Worm (Caenorhabditis elegans) whole organism, L3 larva: ENCODE data around the gene C05E4.12.
A peak's percentile ranks its signal among the peaks of the same experiment; 100 is the strongest.

Experiments
- ZK546.5 ChIP-seq: sonication (generic microtip); optimal IDR thresholded peaks from 2 replicates; lab custom pipeline; 2017; ENCODE audit warnings: missing biosample characterization, missing genetic modification characterization
- aly-2 ChIP-seq: fragments of 150-350 bp; optimal IDR thresholded peaks from 2 replicates; lab custom pipeline; 2014; ENCODE audit warnings: missing biosample characterization, missing genetic modification characterization
- ama-1 ChIP-seq: fragments of 150-350 bp; optimal IDR thresholded peaks from 2 replicates; lab custom pipeline; 2018
- ceh-28 ChIP-seq: fragments of 150-350 bp; optimal IDR thresholded peaks from 2 replicates; lab custom pipeline; 2014; ENCODE audit warnings: missing biosample characterization, missing genetic modification reagents, missing genetic modification characterization
- elt-1 ChIP-seq: fragments of 150-350 bp; optimal IDR thresholded peaks from 2 replicates; lab custom pipeline; 2014; ENCODE audit warnings: missing biosample characterization, missing genetic modification characterization
- elt-2 ChIP-seq: sonication (generic microtip); optimal IDR thresholded peaks from 2 replicates; lab custom pipeline; 2016; ENCODE audit warnings: missing genetic modification reagents, mild to moderate bottlenecking, missing genetic modification characterization, missing compliant biosample characterization
- elt-3 ChIP-seq, 3 experiments: fragments of 150-350 bp in 1 of 3; sonication (generic microtip) in 2 of 3; optimal IDR thresholded peaks; 2 replicates in 2 of 3; 4 replicates in 1 of 3; lab custom pipeline; 2014 to 2017; ENCODE audit warnings: missing biosample characterization in 3 of 3, missing genetic modification characterization in 3 of 3
- fos-1 ChIP-seq: fragments of 150-350 bp; optimal IDR thresholded peaks from 2 replicates; lab custom pipeline; 2014; ENCODE audit warnings: missing biosample characterization, missing genetic modification characterization
- jun-1 ChIP-seq: fragments of 150-350 bp; optimal IDR thresholded peaks from 2 replicates; lab custom pipeline; 2014; ENCODE audit warnings: missing biosample characterization, missing genetic modification reagents, missing genetic modification characterization
- lin-39 ChIP-seq: fragments of 150-350 bp; optimal IDR thresholded peaks from 2 replicates; lab custom pipeline; 2018; ENCODE audit warnings: missing biosample characterization, missing genetic modification reagents, missing genetic modification characterization
- lsy-12 ChIP-seq: sonication (generic microtip); optimal IDR thresholded peaks from 2 replicates; lab custom pipeline; 2016; ENCODE audit warnings: mild to moderate bottlenecking, missing genetic modification characterization, missing compliant biosample characterization
- mdl-1 ChIP-seq: fragments of 150-350 bp; optimal IDR thresholded peaks from 2 replicates; lab custom pipeline; 2014; ENCODE audit warnings: missing biosample characterization, missing genetic modification characterization
- nfya-1 ChIP-seq: sonication (generic microtip); optimal IDR thresholded peaks from 2 replicates; lab custom pipeline; 2017; ENCODE audit warnings: missing genetic modification characterization, mild to moderate bottlenecking, missing compliant biosample characterization, antibody characterized with exemption, moderate library complexity; ENCODE audit not compliant: insufficient read depth
- nhr-11 ChIP-seq: fragments of 150-350 bp; optimal IDR thresholded peaks from 2 replicates; lab custom pipeline; 2014; ENCODE audit warnings: missing biosample characterization, missing genetic modification characterization
- nhr-12 ChIP-seq: fragments of 150-350 bp; optimal IDR thresholded peaks from 2 replicates; lab custom pipeline; 2014; ENCODE audit warnings: missing biosample characterization, missing genetic modification characterization
- nhr-23 ChIP-seq: fragments of 150-350 bp; optimal IDR thresholded peaks from 2 replicates; lab custom pipeline; 2014; ENCODE audit warnings: missing biosample characterization, missing genetic modification reagents, missing genetic modification characterization
- nhr-237 ChIP-seq: fragments of 150-350 bp; optimal IDR thresholded peaks from 2 replicates; lab custom pipeline; 2014; ENCODE audit warnings: missing biosample characterization, missing genetic modification characterization
- nhr-25 ChIP-seq: sonication (generic microtip); optimal IDR thresholded peaks from 2 replicates; lab custom pipeline; 2017; ENCODE audit warnings: missing biosample characterization, missing genetic modification characterization
- nhr-28 ChIP-seq: fragments of 150-350 bp; optimal IDR thresholded peaks from 2 replicates; lab custom pipeline; 2014; ENCODE audit warnings: missing biosample characterization, missing genetic modification characterization
- nhr-67 ChIP-seq: fragments of 150-350 bp; optimal IDR thresholded peaks from 2 replicates; lab custom pipeline; 2014; ENCODE audit warnings: missing biosample characterization, missing genetic modification characterization
- nhr-76 ChIP-seq: fragments of 150-350 bp; sonication (generic microtip); optimal IDR thresholded peaks from 5 replicates; lab custom pipeline; 2014; ENCODE audit warnings: missing biosample characterization, missing genetic modification characterization
- sea-2 ChIP-seq: fragments of 150-350 bp; sonication (generic microtip); optimal IDR thresholded peaks from 4 replicates; lab custom pipeline; 2014; ENCODE audit warnings: missing biosample characterization, missing genetic modification reagents, missing genetic modification characterization
- skn-1 ChIP-seq: fragments of 150-350 bp; optimal IDR thresholded peaks from 2 replicates; lab custom pipeline; 2014; ENCODE audit warnings: missing biosample characterization, missing genetic modification characterization
- snpc-4 ChIP-seq: fragments of 150-350 bp; optimal IDR thresholded peaks from 2 replicates; lab custom pipeline; 2014; ENCODE audit warnings: missing biosample characterization, missing genetic modification characterization
- tbx-2 ChIP-seq: sonication (generic microtip); optimal IDR thresholded peaks from 2 replicates; lab custom pipeline; 2016; ENCODE audit warnings: mild to moderate bottlenecking, missing genetic modification characterization, missing compliant biosample characterization
- unc-39 ChIP-seq: sonication (generic microtip); optimal IDR thresholded peaks from 4 replicates; lab custom pipeline; 2017; ENCODE audit warnings: missing biosample characterization, missing genetic modification characterization
- unc-62 ChIP-seq: fragments of 150-350 bp; sonication (generic microtip); optimal IDR thresholded peaks from 4 replicates; lab custom pipeline; 2014; ENCODE audit warnings: missing biosample characterization, missing genetic modification reagents, missing genetic modification characterization
- zag-1 ChIP-seq: fragments of 150-350 bp; optimal IDR thresholded peaks from 2 replicates; lab custom pipeline; 2014; ENCODE audit warnings: missing biosample characterization, missing genetic modification characterization
- ztf-11 ChIP-seq: fragments of 150-350 bp; optimal IDR thresholded peaks from 2 replicates; lab custom pipeline; 2014; ENCODE audit warnings: missing biosample characterization, missing genetic modification characterization
- ztf-4 ChIP-seq: fragments of 150-350 bp; optimal IDR thresholded peaks from 2 replicates; lab custom pipeline; 2014; ENCODE audit warnings: missing biosample characterization, missing genetic modification characterization

Gene C05E4.12

DNA sequence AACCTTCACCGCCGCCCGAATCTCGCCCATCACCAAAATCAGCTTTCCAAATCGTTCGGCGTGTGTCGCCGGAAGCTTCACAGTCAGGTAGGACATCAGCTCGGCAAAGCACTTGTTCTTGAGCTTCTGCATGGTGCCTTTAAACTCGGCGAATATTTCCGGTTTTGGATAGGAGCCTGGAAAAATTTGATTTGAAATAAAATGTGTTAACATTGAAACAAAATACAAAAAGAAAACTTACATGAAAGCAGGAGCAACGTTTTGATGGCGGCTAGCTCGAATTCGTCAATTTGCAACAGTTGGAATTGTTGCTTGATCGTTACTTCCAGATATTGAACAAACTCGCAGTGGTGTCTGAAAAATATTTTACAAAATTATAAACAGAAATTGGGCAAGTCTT, 40.9 kb upstream of the C05E4.12 start:
- TF ChIP-seq lin-39 (tag; lab: Kevin White, UChicago) (no peak), ceh-28 (no peak), nhr-67 (tag; lab: Kevin White, UChicago) (no peak), ama-1 (lab: Kevin White, UChicago) (no peak)

- TF ChIP-seq nhr-67 (tag; lab: Kevin White, UChicago) = no peak
- TF ChIP-seq elt-2 (tag; lab: Kevin White, UChicago) = no peak
- TF ChIP-seq ceh-28 = no peak
- no peak for TF ChIP-seq nhr-76 (tag; lab: Kevin White, UChicago)
- peak; percentile 84 for TF ChIP-seq elt-1 (tag; lab: Kevin White, UChicago)
- TF ChIP-seq aly-2 (tag; lab: Kevin White, UChicago) = no peak
- peak; percentile 21 for TF ChIP-seq nhr-23 (tag; lab: Kevin White, UChicago)
- TF ChIP-seq nhr-25 (tag; lab: Kevin White, UChicago) = peak; percentile 39
These were observed 39.8 kb upstream of the C05E4.12 start for ce11 chrV:801555-802060.

DNA sequence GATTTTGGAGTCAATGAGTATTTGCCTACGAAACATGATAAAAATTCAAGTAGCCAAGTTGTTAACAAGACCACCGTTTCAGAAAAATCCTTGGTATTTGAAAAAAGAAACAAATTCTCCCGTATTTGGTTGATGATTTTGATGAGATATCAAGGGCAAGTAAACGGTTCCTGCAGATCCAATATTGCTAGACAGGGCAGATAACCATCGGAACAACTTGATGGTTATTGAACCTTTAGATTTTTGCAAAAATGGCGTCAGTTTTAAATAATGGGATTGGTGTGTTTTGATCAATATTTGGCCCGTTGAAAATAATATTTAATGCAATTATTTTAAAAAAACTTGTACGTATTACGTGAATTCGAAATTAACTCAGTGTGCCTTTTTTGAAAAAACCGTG, 38.5 kb upstream of the C05E4.12 start:
- TF ChIP-seq ZK546.5 (tag; lab: Kevin White, UChicago) (no peak), elt-1 (tag; lab: Kevin White, UChicago) (peak; percentile 52)

DNA sequence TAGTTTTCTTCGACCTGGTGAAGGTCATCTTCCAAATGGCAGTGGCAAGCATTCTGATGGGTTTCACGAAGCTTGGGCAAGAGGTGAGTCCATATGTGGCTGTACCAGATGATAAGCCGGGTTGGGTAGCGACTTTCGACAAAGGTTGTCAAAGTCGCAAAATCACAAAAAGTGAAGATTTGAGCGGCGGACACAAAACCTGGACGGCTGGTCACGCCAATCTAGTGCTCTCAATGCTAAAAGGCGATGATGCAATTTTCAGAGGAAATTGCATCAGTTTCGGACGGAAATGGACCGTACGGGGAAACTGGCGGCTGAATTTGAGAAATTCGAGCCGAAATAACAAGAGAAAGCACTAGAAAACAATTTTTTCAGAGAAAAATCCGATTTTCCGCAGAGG, 35.5 kb upstream of the C05E4.12 start:
- TF ChIP-seq lin-39 (tag; lab: Kevin White, UChicago) (no peak), elt-3 (tag; optimal IDR thresholded peaks at IDR 0.05; lab: Kevin White, UChicago) (no peak)

DNA sequence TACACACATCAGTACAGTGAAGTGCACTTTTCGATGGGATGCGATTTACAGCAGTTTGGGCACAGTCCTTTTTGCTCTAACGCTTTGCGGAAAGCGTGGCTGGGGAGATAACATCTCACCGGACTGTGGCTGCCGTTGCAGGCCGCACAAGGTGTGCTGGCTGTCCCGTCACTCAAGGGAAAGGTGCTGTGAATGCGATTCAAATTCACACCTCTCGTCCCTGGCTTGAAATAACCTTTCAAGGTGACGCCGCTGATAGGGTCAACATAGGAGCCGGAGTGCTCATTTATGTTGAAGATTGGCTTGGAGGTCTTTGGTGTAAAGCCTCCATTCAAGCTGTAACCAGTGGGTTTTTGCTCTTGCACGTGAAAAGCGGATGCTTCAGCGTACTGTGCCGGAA, 32.3 kb upstream of the C05E4.12 start:
- TF ChIP-seq nhr-11 (tag; lab: Kevin White, UChicago) = no peak
- TF ChIP-seq ztf-11 = no peak
- no peak for TF ChIP-seq ceh-28
- no peak for TF ChIP-seq tbx-2 (tag; lab: Kevin White, UChicago)
- TF ChIP-seq ZK546.5 (tag; lab: Kevin White, UChicago) = no peak
- TF ChIP-seq elt-1 (tag; lab: Kevin White, UChicago) = no peak
- TF ChIP-seq nhr-23 (tag; lab: Kevin White, UChicago) = no peak
- no peak for TF ChIP-seq lsy-12 (tag; lab: Kevin White, UChicago)
- no peak for TF ChIP-seq sea-2 (GFP tag; lab: Kevin White, UChicago)
- TF ChIP-seq unc-62 (GFP tag; lab: Kevin White, UChicago) = no peak
- no peak for TF ChIP-seq fos-1
- TF ChIP-seq mdl-1 = no peak
- no peak for TF ChIP-seq ztf-4 (tag; lab: Kevin White, UChicago)
- TF ChIP-seq nfya-1 (tag; lab: Kevin White, UChicago) = no peak

DNA sequence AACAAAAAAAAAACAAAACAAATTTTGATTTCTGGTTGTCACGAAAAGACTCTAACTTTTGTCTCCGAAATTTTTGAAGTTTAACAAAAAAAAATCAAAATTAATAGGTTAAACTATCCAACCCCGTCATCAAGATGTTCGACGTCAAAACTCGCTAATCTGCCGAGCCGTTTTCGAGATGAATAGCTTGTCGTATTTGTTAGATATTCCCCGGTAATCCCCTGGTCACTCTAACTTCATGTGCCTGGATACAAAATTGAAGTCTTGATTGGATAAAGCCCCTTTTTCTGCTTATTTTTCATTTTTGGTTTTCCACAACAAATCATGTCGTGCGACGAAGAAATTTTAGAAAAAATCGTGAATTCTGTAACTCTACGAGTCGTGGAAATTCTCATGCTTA, 20.6 kb upstream of the C05E4.12 start, which contains the start of gene srab-16:
srab-16 (plus strand) TSS at position 301 of the 400 bp plus-strand sequence.
- TF ChIP-seq ama-1 (lab: Kevin White, UChicago) (no peak), tbx-2 (tag; lab: Kevin White, UChicago) (no peak), jun-1 (tag; lab: Kevin White, UChicago) (no peak), zag-1 (tag; lab: Kevin White, UChicago) (no peak), elt-1 (tag; lab: Kevin White, UChicago) (no peak), nhr-12 (tag; lab: Kevin White, UChicago) (no peak), ceh-28 (no peak), snpc-4 (tag; lab: Kevin White, UChicago) (no peak), aly-2 (tag; lab: Kevin White, UChicago) (no peak), skn-1 (no peak), fos-1 (no peak), elt-2 (tag; lab: Kevin White, UChicago) (no peak), nhr-67 (tag; lab: Kevin White, UChicago) (no peak), ztf-11 (no peak), nhr-28 (tag; lab: Kevin White, UChicago) (no peak), unc-39 (tag; lab: Kevin White, UChicago) (no peak), sea-2 (GFP tag; lab: Kevin White, UChicago) (no peak), nhr-237 (tag; lab: Kevin White, UChicago) (no peak)
- TF ChIP-seq, all 47 proteins: peak for 0
